Worm (Caenorhabditis elegans) whole organism, mixed stage, embryonic: Measurements from ENCODE around the gene cky-1.
A peak's percentile ranks its signal among the peaks of the same experiment; 100 is the strongest.

ENCODE experiments used
- M03D4.4 ChIP-seq: sonication (generic microtip); optimal IDR thresholded peaks from 2 replicates; lab custom pipeline; 2017; ENCODE audit warnings: mild to moderate bottlenecking, missing genetic modification characterization, missing compliant biosample characterization
- bed-3 ChIP-seq: fragments of 200-800 bp; sonication (Bioruptor generic); optimal IDR thresholded peaks from 3 replicates; lab custom pipeline; 2018; ENCODE audit warnings: mild to moderate bottlenecking, missing genetic modification characterization, moderate library complexity, missing compliant biosample characterization
- blmp-1 ChIP-seq: fragments of 150-350 bp; optimal IDR thresholded peaks from 2 replicates; lab custom pipeline; 2014; ENCODE audit warnings: missing biosample characterization, missing genetic modification characterization
- ceh-39 ChIP-seq: fragments of 150-350 bp; optimal IDR thresholded peaks from 2 replicates; lab custom pipeline; 2014; ENCODE audit warnings: missing biosample characterization, missing genetic modification characterization
- ceh-43 ChIP-seq: fragments of 200-800 bp; sonication (Bioruptor generic); optimal IDR thresholded peaks from 2 replicates; lab custom pipeline; 2018; ENCODE audit warnings: mild to moderate bottlenecking, missing genetic modification characterization, moderate library complexity, missing compliant biosample characterization
- ceh-83 ChIP-seq: fragments of 200-800 bp; sonication (Bioruptor generic); optimal IDR thresholded peaks from 2 replicates; lab custom pipeline; 2018; ENCODE audit warnings: mild to moderate bottlenecking, missing genetic modification characterization, missing compliant biosample characterization
- ces-1 ChIP-seq: fragments of 150-350 bp; optimal IDR thresholded peaks from 2 replicates; lab custom pipeline; 2014; ENCODE audit warnings: missing biosample characterization, missing genetic modification reagents, missing genetic modification characterization
- cnd-1 ChIP-seq: fragments of 200-800 bp; sonication (Bioruptor generic); optimal IDR thresholded peaks from 2 replicates; lab custom pipeline; 2018; ENCODE audit warnings: mild to moderate bottlenecking, missing genetic modification characterization, missing compliant biosample characterization
- drap-1 ChIP-seq: fragments of 200-800 bp; sonication (Bioruptor generic); optimal IDR thresholded peaks from 3 replicates; lab custom pipeline; 2018; ENCODE audit warnings: mild to moderate bottlenecking, missing genetic modification characterization, missing compliant biosample characterization
- elt-1 ChIP-seq: sonication (generic microtip); optimal IDR thresholded peaks from 2 replicates; lab custom pipeline; 2017; ENCODE audit warnings: missing genetic modification characterization, mild to moderate bottlenecking, missing compliant biosample characterization, antibody characterized with exemption, moderate library complexity, borderline replicate concordance; ENCODE audit not compliant: insufficient read depth
- elt-3 ChIP-seq: fragments of 150-350 bp; optimal IDR thresholded peaks from 2 replicates; lab custom pipeline; 2014; ENCODE audit warnings: missing biosample characterization, missing genetic modification characterization
- flh-1 ChIP-seq: fragments of 200-800 bp; sonication (Bioruptor generic); optimal IDR thresholded peaks from 2 replicates; lab custom pipeline; 2018; ENCODE audit warnings: mild to moderate bottlenecking, missing genetic modification characterization, moderate library complexity, missing compliant biosample characterization
- ham-2 ChIP-seq: fragments of 200-800 bp; sonication (Bioruptor generic); optimal IDR thresholded peaks from 2 replicates; lab custom pipeline; 2018; ENCODE audit warnings: mild to moderate bottlenecking, missing genetic modification characterization, missing compliant biosample characterization
- hlh-1 ChIP-seq: fragments of 150-350 bp; optimal IDR thresholded peaks from 2 replicates; lab custom pipeline; 2014; ENCODE audit warnings: missing biosample characterization, missing genetic modification reagents, missing genetic modification characterization
- lin-13 ChIP-seq: fragments of 150-350 bp; optimal IDR thresholded peaks from 2 replicates; lab custom pipeline; 2014; ENCODE audit warnings: missing biosample characterization, missing genetic modification characterization
- lin-32 ChIP-seq: fragments of 200-800 bp; sonication (Bioruptor generic); optimal IDR thresholded peaks from 2 replicates; lab custom pipeline; 2018; ENCODE audit warnings: mild to moderate bottlenecking, missing genetic modification characterization, missing compliant biosample characterization
- lsy-2 ChIP-seq: fragments of 150-350 bp; optimal IDR thresholded peaks from 2 replicates; lab custom pipeline; 2014; ENCODE audit warnings: missing biosample characterization, missing genetic modification characterization
- mab-5 ChIP-seq: fragments of 150-350 bp; optimal IDR thresholded peaks from 2 replicates; lab custom pipeline; 2014; ENCODE audit warnings: missing biosample characterization, missing genetic modification characterization
- mep-1 ChIP-seq: fragments of 150-350 bp; optimal IDR thresholded peaks from 2 replicates; lab custom pipeline; 2017; ENCODE audit warnings: missing biosample characterization, missing genetic modification reagents, missing genetic modification characterization, inconsistent platforms
- mls-2 ChIP-seq: sonication (generic microtip); optimal IDR thresholded peaks from 2 replicates; lab custom pipeline; 2016; ENCODE audit warnings: mild to moderate bottlenecking, missing genetic modification characterization, moderate library complexity, missing compliant biosample characterization
- nhr-12 ChIP-seq: fragments of 150-350 bp; optimal IDR thresholded peaks from 2 replicates; lab custom pipeline; 2014; ENCODE audit warnings: missing biosample characterization, missing genetic modification characterization
- nhr-2 ChIP-seq: fragments of 150-350 bp; optimal IDR thresholded peaks from 2 replicates; lab custom pipeline; 2014; ENCODE audit warnings: missing biosample characterization, missing genetic modification characterization
- nhr-237 ChIP-seq: fragments of 150-350 bp; optimal IDR thresholded peaks from 2 replicates; lab custom pipeline; 2014; ENCODE audit warnings: missing biosample characterization, missing genetic modification characterization
- nhr-76 ChIP-seq: sonication (generic microtip); optimal IDR thresholded peaks from 2 replicates; lab custom pipeline; 2017; ENCODE audit warnings: missing biosample characterization, missing genetic modification characterization
- pha-4 ChIP-seq: fragments of 150-350 bp; optimal IDR thresholded peaks from 2 replicates; lab custom pipeline; 2018; ENCODE audit warnings: missing biosample characterization, missing genetic modification reagents, missing genetic modification characterization
- sem-2 ChIP-seq: fragments of 200-800 bp; sonication (Bioruptor generic); optimal IDR thresholded peaks from 2 replicates; lab custom pipeline; 2018; ENCODE audit warnings: mild to moderate bottlenecking, missing genetic modification characterization, missing compliant biosample characterization
- snpc-4 ChIP-seq: fragments of 150-350 bp; optimal IDR thresholded peaks from 2 replicates; lab custom pipeline; 2014; ENCODE audit warnings: missing biosample characterization, missing genetic modification characterization
- sptf-1 ChIP-seq: sonication (generic microtip); optimal IDR thresholded peaks from 2 replicates; lab custom pipeline; 2017; ENCODE audit warnings: mild to moderate bottlenecking, missing genetic modification characterization, moderate library complexity, missing compliant biosample characterization
- tbx-8 ChIP-seq: fragments of 200-800 bp; sonication (Bioruptor generic); optimal IDR thresholded peaks from 2 replicates; lab custom pipeline; 2018; ENCODE audit warnings: mild to moderate bottlenecking, missing genetic modification characterization, moderate library complexity, missing compliant biosample characterization
- unc-120 ChIP-seq: sonication (generic microtip); optimal IDR thresholded peaks from 2 replicates; lab custom pipeline; 2017; ENCODE audit warnings: missing genetic modification characterization, missing compliant biosample characterization; ENCODE audit not compliant: poor library complexity, severe bottlenecking
- unc-39 ChIP-seq: fragments of 150-350 bp; optimal IDR thresholded peaks from 2 replicates; lab custom pipeline; 2014; ENCODE audit warnings: missing biosample characterization, missing genetic modification characterization
- unc-62 ChIP-seq: fragments of 150-350 bp; optimal IDR thresholded peaks from 2 replicates; lab custom pipeline; 2014; ENCODE audit warnings: missing biosample characterization, missing genetic modification reagents, missing genetic modification characterization
- zip-8 ChIP-seq: fragments of 150-350 bp; optimal IDR thresholded peaks from 2 replicates; lab custom pipeline; 2014; ENCODE audit warnings: missing biosample characterization, missing genetic modification characterization
- ztf-11 ChIP-seq: fragments of 150-350 bp; optimal IDR thresholded peaks from 2 replicates; lab custom pipeline; 2014; ENCODE audit warnings: missing biosample characterization, missing genetic modification characterization

The cky-1 gene

DNA sequence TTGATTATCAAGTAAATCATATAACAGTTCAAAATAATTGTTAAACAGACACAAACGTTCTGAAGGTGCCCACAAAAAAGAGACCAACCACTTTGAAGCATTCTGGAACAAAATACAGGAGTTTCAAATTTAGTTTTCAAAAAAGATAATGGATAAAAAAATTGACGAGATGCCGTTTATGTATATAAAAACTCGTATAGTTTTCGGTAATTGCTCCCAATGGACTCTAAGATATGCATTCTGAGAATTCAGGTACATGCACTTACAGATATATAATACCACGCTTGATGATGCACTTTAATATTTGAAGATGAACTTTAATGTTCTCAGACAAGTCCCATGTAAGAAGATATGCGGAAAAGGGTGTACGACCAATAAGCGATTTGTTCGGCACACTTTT lies 17.9 kb upstream of the cky-1 start, which contains the start of gene str-181:
str-181 (minus strand) TSS at position 101 of the 400 bp plus-strand sequence.
- no peak for TF ChIP-seq zip-8 (tag; lab: Kevin White, UChicago)
- no peak for TF ChIP-seq elt-1 (tag; lab: Kevin White, UChicago)
- TF ChIP-seq nhr-237 (tag; lab: Kevin White, UChicago): no peak
- no peak for TF ChIP-seq bed-3 (GFP tag; lab: Kevin White, UChicago)
- no peak for TF ChIP-seq drap-1 (GFP tag; lab: Kevin White, UChicago)
- TF ChIP-seq mls-2: no peak
- no peak for TF ChIP-seq ceh-83 (GFP tag; lab: Kevin White, UChicago)

DNA sequence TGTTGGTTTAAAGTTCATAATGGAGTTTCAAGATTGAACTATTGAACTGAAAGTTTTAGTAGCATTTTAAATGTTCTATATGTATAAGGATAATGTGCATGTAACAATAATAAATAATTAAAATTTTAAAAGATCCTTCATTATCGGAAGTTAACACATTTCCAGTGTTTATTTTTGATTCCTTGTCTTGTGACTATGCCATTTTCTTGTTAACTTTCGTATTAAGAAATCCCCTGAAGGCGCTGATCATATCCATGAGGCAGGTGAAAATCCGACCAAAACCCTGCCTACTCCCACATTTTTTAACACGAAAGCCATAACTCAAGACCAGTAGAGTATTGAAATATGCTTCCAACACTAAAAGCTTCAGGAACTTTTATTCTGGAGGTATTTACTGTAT lies 16.8 kb upstream of the cky-1 start, which contains the start of gene R11D1.7:
R11D1.7 (plus strand) TSS at position 301 of the 400 bp plus-strand sequence.
- TF ChIP-seq zip-8 (tag; lab: Kevin White, UChicago): no peak
- TF ChIP-seq ztf-11 (tag; lab: Kevin White, UChicago): no peak
- no peak for TF ChIP-seq hlh-1 (tag; lab: Kevin White, UChicago)
- TF ChIP-seq ces-1 (GFP tag; lab: Kevin White, UChicago): no peak
- no peak for TF ChIP-seq unc-120 (tag; lab: Kevin White, UChicago)
- no peak for TF ChIP-seq lsy-2 (tag; lab: Kevin White, UChicago)
- TF ChIP-seq mep-1 (tag; lab: Kevin White, UChicago): no peak
- no peak for TF ChIP-seq nhr-2 (tag; lab: Kevin White, UChicago)
- TF ChIP-seq ceh-39: no peak
- no peak for TF ChIP-seq tbx-8 (GFP tag; lab: Kevin White, UChicago)
- no peak for TF ChIP-seq flh-1 (GFP tag; lab: Kevin White, UChicago)
- TF ChIP-seq lin-32 (GFP tag; lab: Kevin White, UChicago): no peak
- TF ChIP-seq elt-1 (tag; lab: Kevin White, UChicago): no peak
- TF ChIP-seq cnd-1 (tag; lab: Kevin White, UChicago): no peak

DNA sequence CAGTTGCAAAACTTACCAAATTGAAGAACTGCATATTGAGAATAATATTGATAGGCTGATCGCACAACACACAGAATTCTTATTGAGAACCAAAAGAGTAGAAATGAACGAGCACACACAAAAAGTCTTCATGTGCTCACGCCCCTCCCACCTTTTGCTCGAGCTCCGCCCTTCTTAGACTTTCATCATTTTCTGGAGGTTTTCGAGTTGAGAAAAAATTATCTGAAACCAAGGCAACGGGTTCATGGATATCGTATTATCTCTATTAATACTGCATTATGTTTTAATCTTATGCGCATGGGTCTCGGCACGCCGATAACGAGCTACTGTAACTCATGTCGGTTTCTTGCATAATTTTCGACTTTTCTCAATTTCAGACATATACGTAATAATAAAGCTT lies 10.6 kb upstream of the cky-1 start, which contains the start of gene R11D1.12:
R11D1.12 (minus strand) TSS at position 101 of the 400 bp plus-strand sequence.
- no peak for TF ChIP-seq bed-3 (GFP tag; lab: Kevin White, UChicago)
- TF ChIP-seq zip-8 (tag; lab: Kevin White, UChicago): no peak
- no peak for TF ChIP-seq elt-3 (tag; lab: Kevin White, UChicago)
- no peak for TF ChIP-seq snpc-4
- no peak for TF ChIP-seq blmp-1
- no peak for TF ChIP-seq ztf-11 (tag; lab: Kevin White, UChicago)

DNA sequence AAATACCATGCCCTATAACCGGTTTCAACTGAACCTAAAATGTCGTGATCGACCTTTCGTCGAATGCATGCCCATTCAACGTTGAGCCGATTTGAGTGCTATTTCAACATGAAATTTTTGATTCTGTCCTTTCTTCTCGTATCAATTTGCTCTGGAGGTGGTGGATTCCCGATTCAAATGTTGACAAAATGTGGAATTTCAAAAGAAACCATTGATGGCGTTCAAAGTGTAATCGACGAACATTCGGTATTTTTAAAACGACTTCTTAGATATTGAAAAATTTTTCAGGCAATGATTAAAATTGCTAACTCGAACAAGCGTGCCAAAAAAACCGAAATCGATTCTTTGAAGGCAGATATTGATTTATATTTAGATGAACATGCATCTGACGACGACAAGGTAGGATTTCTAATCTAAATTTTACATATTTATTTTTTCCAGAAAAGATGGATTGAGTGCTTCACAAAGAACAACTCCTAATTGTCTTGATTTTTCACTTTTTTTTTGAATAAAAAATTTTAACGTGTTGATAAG lies 9.3 kb upstream of the cky-1 start, which contains the start of gene R11D1.13:
R11D1.13 (plus strand) TSS at position 51 of the 534 bp plus-strand sequence.
- TF ChIP-seq unc-120 (tag; lab: Kevin White, UChicago): no peak
- no peak for TF ChIP-seq hlh-1 (tag; lab: Kevin White, UChicago)
- TF ChIP-seq nhr-2 (tag; lab: Kevin White, UChicago): no peak
- TF ChIP-seq lin-13: no peak
- no peak for TF ChIP-seq pha-4
- no peak for TF ChIP-seq snpc-4
- no peak for TF ChIP-seq drap-1 (GFP tag; lab: Kevin White, UChicago)
- no peak for TF ChIP-seq mab-5 (tag; lab: Kevin White, UChicago)
- no peak for TF ChIP-seq nhr-76
- no peak for TF ChIP-seq elt-1 (tag; lab: Kevin White, UChicago)
- no peak for TF ChIP-seq ham-2 (GFP tag; lab: Kevin White, UChicago)
- TF ChIP-seq blmp-1: no peak
- TF ChIP-seq nhr-12: no peak
- TF ChIP-seq sptf-1: no peak
- no peak for TF ChIP-seq ceh-39
- no peak for TF ChIP-seq cnd-1 (tag; lab: Kevin White, UChicago)
- no peak for TF ChIP-seq lin-32 (GFP tag; lab: Kevin White, UChicago)
- no peak for TF ChIP-seq nhr-237 (tag; lab: Kevin White, UChicago)
- no peak for TF ChIP-seq lsy-2 (tag; lab: Kevin White, UChicago)

DNA sequence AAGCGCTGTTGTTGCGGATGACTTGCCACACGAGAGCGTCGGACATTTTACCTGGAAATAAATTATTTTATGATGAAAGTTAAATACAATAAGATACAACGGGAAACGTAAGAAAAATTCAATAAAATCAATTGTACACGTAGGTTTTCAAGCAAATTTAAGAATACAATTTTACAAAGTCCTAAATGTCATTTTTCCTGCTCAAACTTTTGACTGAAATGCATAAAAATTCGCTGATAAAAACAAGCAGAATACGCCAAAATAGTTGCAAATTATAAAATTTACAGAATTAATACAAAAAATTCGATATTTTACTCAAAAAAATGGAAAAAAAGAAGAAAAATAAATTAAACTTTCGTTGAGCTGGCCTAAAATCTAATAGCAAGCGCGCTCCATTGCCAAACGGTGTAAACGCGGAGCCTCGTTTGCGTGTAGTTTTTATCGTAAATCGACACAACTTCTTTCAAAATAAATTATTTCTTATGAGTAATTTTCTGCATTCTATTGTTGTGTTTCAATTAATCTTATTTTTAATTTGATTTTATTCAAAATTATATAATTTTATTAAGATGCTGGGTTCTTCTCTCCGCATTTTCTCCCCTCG lies 8.3 kb upstream of the cky-1 start, which contains the start of the genes rpl-28 and mrpl-49:
rpl-28 (minus strand) TSS at position 51 of the 604 bp plus-strand sequence.
mrpl-49 (plus strand) TSS at position 570 of the 604 bp plus-strand sequence.
- TF ChIP-seq cnd-1 (tag; lab: Kevin White, UChicago) (peak; percentile 28), hlh-1 (tag; lab: Kevin White, UChicago) (peak; percentile 53), nhr-76 (no peak), tbx-8 (GFP tag; lab: Kevin White, UChicago) (no peak), flh-1 (GFP tag; lab: Kevin White, UChicago) (no peak), mls-2 (no peak), ceh-83 (GFP tag; lab: Kevin White, UChicago) (no peak), mab-5 (tag; lab: Kevin White, UChicago) (peak; percentile 34), mep-1 (tag; lab: Kevin White, UChicago) (peak; percentile 77), nhr-12 (no peak), unc-62 (GFP tag; lab: Kevin White, UChicago) (peak; percentile 16), ham-2 (GFP tag; lab: Kevin White, UChicago) (no peak), lin-13 (peak; percentile 86), zip-8 (tag; lab: Kevin White, UChicago) (no peak), sptf-1 (no peak), lin-32 (GFP tag; lab: Kevin White, UChicago) (no peak), ceh-39 (peak; percentile 75), M03D4.4 (no peak), drap-1 (GFP tag; lab: Kevin White, UChicago) (no peak), ztf-11 (tag; lab: Kevin White, UChicago) (no peak), ceh-43 (GFP tag; lab: Kevin White, UChicago) (no peak), snpc-4 (no peak), sem-2 (no peak), elt-3 (tag; lab: Kevin White, UChicago) (no peak), unc-120 (tag; lab: Kevin White, UChicago) (no peak), unc-39 (tag; lab: Kevin White, UChicago) (no peak), nhr-237 (tag; lab: Kevin White, UChicago) (peak; percentile 89), pha-4 (peak; percentile 77), blmp-1 (no peak)
